Fruit fly (Drosophila melanogaster) Kc167 (cell line): Measurements from ENCODE around the gene TpnC73F.

Experiments
- Myc ChIP-seq: fragments of >200 bp; optimal IDR thresholded peaks from 2 replicates; lab custom pipeline; 2017; ENCODE audit warnings: missing external identifiers
- Sin3A ChIP-seq: fragments of >200 bp; optimal IDR thresholded peaks from 2 replicates; lab custom pipeline; 2018; ENCODE audit warnings: missing external identifiers
- h ChIP-seq: fragments of >200 bp; optimal IDR thresholded peaks from 3 replicates; lab custom pipeline; 2018; ENCODE audit warnings: missing external identifiers
- insv ChIP-seq: fragments of >200 bp; optimal IDR thresholded peaks from 3 replicates; lab custom pipeline; 2018; ENCODE audit warnings: missing external identifiers
- psq ChIP-seq: fragments of >200 bp; optimal IDR thresholded peaks from 2 replicates; lab custom pipeline; 2017; ENCODE audit warnings: missing external identifiers
- ttk ChIP-seq: sonication (Bioruptor generic); optimal IDR thresholded peaks from 2 replicates; lab custom pipeline; 2017; ENCODE audit warnings: missing external identifiers

The TpnC73F gene

DNA sequence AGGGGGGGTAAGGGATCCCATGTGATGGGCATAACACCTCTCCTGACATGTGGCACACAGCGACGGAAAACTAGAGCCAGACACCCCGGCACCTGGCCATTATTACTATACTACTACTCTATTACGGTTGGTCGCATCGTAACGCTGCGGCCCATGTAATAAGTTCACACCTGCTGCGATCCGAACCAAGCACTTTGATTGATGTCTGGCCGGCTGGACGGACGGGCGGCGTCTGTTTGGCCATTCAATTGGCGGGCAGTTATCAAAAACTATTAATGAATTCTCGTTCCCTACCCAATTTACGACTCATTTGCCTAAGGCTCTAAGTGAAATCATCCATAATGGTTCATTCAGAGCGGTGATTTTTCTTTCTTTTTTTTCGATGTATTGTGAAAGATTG, 38.4 kb upstream of the TpnC73F start:
- no peak for TF ChIP-seq insv (lab: Kevin White, UChicago)
- TF ChIP-seq ttk (lab: Kevin White, UChicago) = no peak
- no peak for TF ChIP-seq Sin3A (lab: Kevin White, UChicago)
- TF ChIP-seq Myc (lab: Kevin White, UChicago) = no peak
- TF ChIP-seq h = no peak

DNA sequence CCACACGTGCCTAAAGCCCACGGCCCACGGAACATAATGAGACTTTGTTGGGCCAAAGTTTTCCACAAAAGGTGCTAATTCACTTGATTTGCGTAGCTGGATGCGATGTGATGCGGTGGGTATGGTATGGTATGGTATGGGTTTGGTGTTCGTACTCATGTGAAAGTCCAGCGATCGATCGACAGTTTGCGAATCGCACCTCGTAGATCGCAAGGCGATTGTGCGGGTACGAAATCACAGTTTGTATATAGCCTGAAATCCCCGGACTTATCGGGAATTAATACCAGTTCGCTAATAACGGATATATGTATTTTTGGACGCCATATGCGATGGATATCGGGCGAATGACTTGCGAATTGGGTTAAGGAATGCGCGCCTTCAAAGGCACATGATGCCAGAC, 37.9 kb upstream of the TpnC73F start:
- no peak for TF ChIP-seq psq (lab: Kevin White, UChicago)
- TF ChIP-seq insv (lab: Kevin White, UChicago) = no peak
- no peak for TF ChIP-seq Sin3A (lab: Kevin White, UChicago)
- no peak for TF ChIP-seq Myc (lab: Kevin White, UChicago)
- TF ChIP-seq ttk (lab: Kevin White, UChicago) = no peak
- no peak for TF ChIP-seq h

DNA sequence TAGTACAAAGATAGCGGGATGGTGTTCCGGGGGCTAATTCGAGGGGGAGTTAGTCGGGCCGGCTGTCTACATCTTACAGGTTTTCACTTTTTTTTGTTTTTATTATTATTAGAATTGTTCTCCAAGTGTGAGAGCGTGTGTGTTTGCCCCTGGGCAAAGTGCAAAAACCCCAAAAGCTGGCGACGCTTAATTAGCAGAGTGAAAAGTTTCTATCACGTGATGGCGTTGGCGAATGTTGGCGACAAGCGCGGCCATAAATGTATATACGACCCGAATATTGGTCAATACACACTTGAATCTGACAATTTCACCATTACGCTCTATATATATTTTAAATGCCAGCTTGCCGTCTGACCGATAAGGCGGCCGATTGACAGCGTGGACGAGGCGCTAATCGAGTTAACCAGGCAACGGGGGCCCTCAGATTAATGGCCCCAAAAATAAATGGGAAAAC, 36.9 kb upstream of the TpnC73F start:
- TF ChIP-seq insv (lab: Kevin White, UChicago) = no peak
- no peak for TF ChIP-seq Myc (lab: Kevin White, UChicago)
- TF ChIP-seq psq (lab: Kevin White, UChicago) = no peak
- TF ChIP-seq h = no peak
- TF ChIP-seq Sin3A (lab: Kevin White, UChicago) = no peak
- TF ChIP-seq ttk (lab: Kevin White, UChicago) = no peak

DNA sequence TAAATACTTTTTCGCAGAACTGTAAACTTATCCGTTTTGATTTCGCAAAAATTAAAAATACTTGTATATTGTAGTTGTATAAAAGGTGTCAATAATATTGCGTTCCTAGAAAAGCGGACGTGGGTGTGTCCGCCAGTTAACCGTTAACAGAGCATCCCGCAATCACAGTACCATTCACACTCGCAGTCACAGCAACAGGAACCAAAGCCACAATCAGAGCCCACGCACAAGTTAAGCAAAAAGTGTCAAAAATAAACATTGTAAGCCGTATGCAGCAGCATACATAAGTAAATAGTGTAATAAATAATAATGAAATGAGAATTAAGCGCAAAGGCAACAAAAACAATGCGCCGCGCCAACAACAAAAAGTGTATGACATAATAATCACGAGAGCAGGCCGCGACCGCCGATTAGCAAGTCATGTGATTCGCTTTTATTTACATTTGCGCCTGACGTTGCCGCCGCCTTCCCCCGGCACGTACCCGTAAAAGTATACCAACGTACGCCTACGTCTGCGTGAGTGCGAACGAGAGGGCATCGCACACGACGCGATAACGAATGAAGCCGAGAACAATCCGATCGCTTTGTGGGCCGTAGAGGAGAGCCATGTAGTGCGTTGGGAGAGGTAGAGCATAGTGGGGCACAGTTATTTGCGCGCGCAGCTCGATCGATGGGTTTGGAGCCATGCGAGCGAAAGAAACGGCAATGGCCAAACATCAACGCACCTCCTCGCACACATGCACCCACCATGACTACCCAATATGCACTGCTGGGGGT, 36.0 kb upstream of the TpnC73F start:
- TF ChIP-seq h (no peak), insv (lab: Kevin White, UChicago) (no peak), Myc (lab: Kevin White, UChicago) (no peak), psq (lab: Kevin White, UChicago) (no peak), Sin3A (lab: Kevin White, UChicago) (no peak), ttk (lab: Kevin White, UChicago) (no peak)

DNA sequence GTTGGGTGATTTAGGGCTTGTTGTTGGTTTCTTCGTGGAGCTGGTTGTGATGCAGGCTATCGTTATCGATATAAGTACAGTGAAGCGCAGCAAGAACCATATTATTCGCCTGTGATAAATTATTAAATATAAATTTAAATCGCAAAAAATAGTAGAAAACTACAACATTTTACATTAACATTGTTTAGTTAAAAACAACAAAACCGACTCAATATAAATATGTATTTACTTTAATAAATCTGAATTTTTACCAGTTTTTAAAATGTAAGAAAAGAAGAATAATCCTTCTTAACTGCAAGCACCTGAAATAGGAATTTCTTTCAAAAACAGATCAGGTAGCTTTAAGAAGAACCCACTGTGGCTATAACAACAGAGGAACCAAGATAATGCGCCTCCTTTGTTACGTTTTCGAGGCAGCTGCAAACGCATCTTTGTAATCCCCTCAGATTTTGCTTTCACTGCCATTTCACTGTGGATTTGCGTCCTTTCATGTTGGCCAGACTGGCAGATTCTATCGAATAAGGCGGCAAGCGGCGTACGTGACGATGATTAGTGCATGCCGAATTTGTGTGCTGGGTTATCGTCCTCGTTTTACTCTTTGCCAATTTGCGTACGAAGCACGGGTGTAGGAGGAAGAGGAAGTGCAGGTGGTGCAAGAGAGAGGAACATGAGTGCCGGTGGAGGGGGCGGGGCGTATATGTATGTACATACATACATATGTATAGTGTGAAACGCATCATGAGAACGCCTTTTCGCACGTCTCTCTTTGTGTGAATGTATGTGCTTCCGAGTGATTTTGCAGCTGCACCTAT, 35.2 kb upstream of the TpnC73F start:
- no peak for TF ChIP-seq insv (lab: Kevin White, UChicago)
- TF ChIP-seq h = no peak
- TF ChIP-seq Sin3A (lab: Kevin White, UChicago) = no peak
- no peak for TF ChIP-seq ttk (lab: Kevin White, UChicago)

DNA sequence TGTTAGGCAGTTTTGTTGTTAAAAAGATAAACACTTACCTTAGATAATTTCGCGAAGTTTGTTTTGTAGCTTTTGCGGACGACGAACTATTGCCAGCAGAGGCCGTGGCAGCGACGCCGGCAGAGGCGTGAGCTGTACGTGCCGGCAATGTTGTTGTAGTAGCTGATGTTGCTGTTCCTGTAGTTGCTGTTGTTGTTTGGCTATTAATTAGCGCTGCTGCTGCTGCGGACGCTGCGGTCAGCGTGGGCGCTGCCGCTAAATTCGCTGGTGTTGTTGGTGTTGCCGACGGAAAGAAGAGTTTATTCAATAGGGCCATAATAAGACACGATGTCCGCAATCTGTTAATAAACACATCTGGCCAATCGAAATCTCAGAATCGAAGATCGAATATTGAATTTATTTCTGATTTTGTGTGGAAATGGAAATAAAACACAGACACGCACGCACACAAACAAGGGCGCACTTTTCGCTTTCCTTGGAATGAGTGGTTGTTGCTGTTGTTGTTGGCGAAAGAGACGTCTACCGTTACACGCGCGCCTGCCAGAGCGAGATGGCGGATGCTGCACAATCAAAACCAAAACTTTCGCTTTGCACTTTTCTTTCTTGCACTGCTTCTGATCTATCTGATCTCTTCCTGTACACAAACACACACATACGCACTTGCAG, 34.4 kb upstream of the TpnC73F start:
- TF ChIP-seq Myc (lab: Kevin White, UChicago) (no peak), Sin3A (lab: Kevin White, UChicago) (no peak), insv (lab: Kevin White, UChicago) (no peak), ttk (lab: Kevin White, UChicago) (no peak), psq (lab: Kevin White, UChicago) (no peak), h (no peak)

DNA sequence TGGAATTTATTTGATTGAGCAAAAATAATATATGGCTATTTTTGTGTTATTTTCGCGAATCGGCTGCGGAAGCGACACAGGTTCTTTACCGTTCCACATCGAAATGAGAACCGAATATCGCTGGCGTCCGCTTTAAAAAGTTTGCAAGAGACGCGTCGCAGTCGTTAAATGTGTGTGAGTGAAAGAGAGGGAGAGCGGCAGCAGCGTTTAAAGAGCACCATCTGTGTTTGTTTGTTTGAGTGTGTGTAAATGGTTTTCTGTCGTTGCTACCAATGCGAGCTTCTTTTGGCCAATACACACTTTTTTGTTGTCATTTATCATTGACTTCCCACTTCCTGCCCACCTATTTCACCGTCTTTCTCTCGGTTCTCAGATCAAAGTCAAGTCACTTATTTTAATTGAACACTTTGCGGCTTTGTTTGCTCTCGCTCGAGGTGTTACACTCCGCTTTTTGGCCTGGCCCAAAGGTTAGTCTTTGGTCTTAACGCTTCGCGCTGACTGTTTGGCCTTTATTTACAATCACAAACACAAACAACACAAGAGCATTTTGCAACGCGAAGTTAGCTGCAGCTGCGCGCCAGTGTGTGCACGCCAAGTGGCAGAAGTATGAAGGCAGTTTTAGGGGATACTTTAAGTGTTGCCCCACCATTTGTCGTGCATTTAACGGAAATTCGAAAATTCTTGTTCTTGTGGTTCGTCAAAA, 33.7 kb upstream of the TpnC73F start, which contains the start of gene CG3764:
TSS of gene CG3764 (minus strand) at position 549 of the 703 bp plus-strand sequence.
- no peak for TF ChIP-seq Myc (lab: Kevin White, UChicago)
- no peak for TF ChIP-seq h

DNA sequence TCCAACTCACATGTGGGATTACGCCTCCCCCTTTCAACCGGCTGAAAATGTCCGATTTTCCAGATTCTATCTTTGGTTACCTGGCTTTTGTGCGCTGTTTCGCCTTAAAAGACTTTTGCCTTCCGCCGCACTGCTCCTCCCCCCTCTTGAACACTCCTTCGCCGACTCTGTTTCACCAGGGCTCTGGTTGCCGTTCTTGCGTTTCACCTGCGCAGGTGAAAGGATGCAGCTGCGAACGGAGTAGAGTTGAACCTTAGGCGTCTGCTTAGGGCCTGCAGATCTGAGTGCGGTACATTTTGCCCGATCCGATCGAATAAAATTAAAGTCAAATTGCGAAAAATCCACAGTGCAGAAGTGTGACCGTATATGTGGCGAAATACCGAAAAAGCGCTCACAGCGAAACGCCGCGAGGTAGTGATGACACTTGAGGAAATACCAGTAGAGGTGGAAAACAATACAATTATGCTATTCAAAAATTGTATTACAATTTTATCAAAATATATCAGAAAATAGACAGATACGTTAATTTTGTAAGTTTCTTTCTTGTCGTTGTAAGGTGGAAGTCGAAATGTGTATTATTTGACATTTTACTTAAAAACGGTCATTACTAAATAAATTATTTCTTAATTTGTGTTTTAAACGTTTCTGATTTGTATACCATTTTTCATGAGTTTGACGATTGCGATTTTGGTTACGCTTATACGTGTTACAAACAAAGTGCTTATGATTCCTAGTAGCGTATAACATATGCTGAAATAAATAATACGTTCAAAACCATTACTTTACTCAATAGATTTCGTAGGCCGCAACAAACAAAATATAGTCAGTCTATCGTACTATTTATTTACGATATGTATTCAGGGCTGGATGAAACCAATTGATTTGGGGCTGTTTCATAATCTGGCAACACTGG, 29.9 kb upstream of the TpnC73F start, which contains the start of the genes CG6664 and CG7728:
TSS of gene CG6664 (minus strand) at position 518 of the 913 bp plus-strand sequence.
TSS of gene CG7728 (plus strand) at position 874 of the 913 bp plus-strand sequence.
- TF ChIP-seq psq (lab: Kevin White, UChicago) (no peak), h (no peak)

DNA sequence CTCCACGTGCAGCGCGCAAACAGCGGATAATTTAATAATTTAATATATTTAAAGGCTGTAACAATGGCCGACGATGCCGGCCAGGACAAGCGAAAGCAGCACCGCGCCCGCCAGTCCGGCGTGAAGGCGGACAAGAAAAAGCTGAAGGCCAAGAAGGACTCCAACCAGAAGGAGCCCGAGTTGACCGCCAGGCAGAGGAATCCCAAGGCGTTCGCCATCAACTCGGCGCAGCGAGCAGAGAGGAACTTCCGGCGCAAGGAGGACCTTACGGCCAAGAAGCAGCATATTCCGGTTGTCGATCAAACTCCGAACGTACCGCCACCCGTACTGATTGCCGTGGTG, 29.3 kb upstream of the TpnC73F start:
- TF ChIP-seq ttk (lab: Kevin White, UChicago) (no peak), insv (lab: Kevin White, UChicago) (no peak), Sin3A (lab: Kevin White, UChicago) (no peak), h (no peak), psq (lab: Kevin White, UChicago) (no peak), Myc (lab: Kevin White, UChicago) (no peak)

DNA sequence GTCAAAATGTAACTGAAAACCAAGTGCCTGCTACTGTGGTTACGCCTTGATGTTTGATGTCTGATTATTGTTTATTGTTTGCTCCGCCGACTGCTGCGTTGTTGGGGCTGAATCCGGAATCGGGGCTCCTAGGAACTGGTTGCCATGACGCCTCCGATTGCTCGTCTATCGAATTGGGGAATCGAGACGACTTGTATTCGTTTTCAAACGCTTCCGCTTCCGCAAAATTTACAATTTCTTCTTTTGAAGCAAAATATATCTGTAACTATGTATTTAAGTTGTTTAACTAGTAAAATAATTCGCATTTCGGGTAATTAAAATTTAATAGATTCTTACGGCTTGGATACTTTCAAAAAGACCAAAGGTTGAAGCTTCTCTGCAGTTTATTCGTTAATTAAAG, 23.1 kb upstream of the TpnC73F start, which contains the start of gene CG6652:
TSS of gene CG6652 (minus strand) at position 101 of the 400 bp plus-strand sequence.
- TF ChIP-seq insv (lab: Kevin White, UChicago) = no peak
- TF ChIP-seq Myc (lab: Kevin White, UChicago) = no peak
- no peak for TF ChIP-seq ttk (lab: Kevin White, UChicago)
- TF ChIP-seq h = no peak
- TF ChIP-seq Sin3A (lab: Kevin White, UChicago) = no peak
- TF ChIP-seq psq (lab: Kevin White, UChicago) = no peak
